Worm (Caenorhabditis elegans): ENCODE results near the gene srx-32.

ce11 chrV:813101-813500 is 7.4 kb downstream of the srx-32 start, which contains the start of gene R13D11.10:
- no peak for TF ChIP-seq sptf-1 (tag; optimal IDR thresholded peaks at IDR 0.05)
- no peak for TF ChIP-seq ceh-82 (tag; optimal IDR thresholded peaks at IDR 0.05)
- no peak for TF ChIP-seq jun-1 (tag; optimal IDR thresholded peaks at IDR 0.05)
- no peak for TF ChIP-seq lsy-2 (tag; optimal IDR thresholded peaks at IDR 0.05)
- TF ChIP-seq tlp-1 (tag; optimal IDR thresholded peaks at IDR 0.05): no peak
- TF ChIP-seq lin-14 (GFP tag; optimal IDR thresholded peaks at IDR 0.05): no peak
- no peak for TF ChIP-seq efl-3 (GFP tag; optimal IDR thresholded peaks at IDR 0.05)
- TF ChIP-seq sox-4 (tag; optimal IDR thresholded peaks at IDR 0.05): no peak
- no peak for TF ChIP-seq lin-13 (GFP tag; optimal IDR thresholded peaks at IDR 0.05)
- no peak for TF ChIP-seq nhr-237 (tag; optimal IDR thresholded peaks at IDR 0.05)
- no peak for TF ChIP-seq lin-15B (tag; optimal IDR thresholded peaks at IDR 0.05)
- TF ChIP-seq nhr-90 (tag; optimal IDR thresholded peaks at IDR 0.05; ENCODE audit: poor library complexity): no peak
- no peak for TF ChIP-seq snpc-4 (tag; optimal IDR thresholded peaks at IDR 0.05)
- no peak for TF ChIP-seq alr-1 (tag; optimal IDR thresholded peaks at IDR 0.05; ENCODE audit: borderline replicate concordance)

Measured in whole organism, L1 larva.